Worm (Caenorhabditis elegans) whole organism, L2 larva: ENCODE measurements around the gene ccpp-6.

ENCODE experiments used
- F13H6.1 ChIP-seq: sonication (generic microtip); optimal IDR thresholded peaks from 2 replicates; lab custom pipeline; 2016; ENCODE audit warnings: missing genetic modification characterization, missing compliant biosample characterization
- R02D3.7 ChIP-seq: fragments of 150-350 bp; optimal IDR thresholded peaks from 2 replicates; lab custom pipeline; 2014; ENCODE audit warnings: missing biosample characterization, missing genetic modification characterization
- ZK546.5 ChIP-seq: sonication (generic microtip); optimal IDR thresholded peaks from 2 replicates; lab custom pipeline; 2017; ENCODE audit warnings: missing biosample characterization, missing genetic modification characterization
- aly-2 ChIP-seq: fragments of 150-350 bp; optimal IDR thresholded peaks from 2 replicates; lab custom pipeline; 2014; ENCODE audit warnings: missing biosample characterization, missing genetic modification characterization
- ama-1 ChIP-seq: fragments of 150-350 bp; optimal IDR thresholded peaks from 2 replicates; lab custom pipeline; 2018; ENCODE audit warnings: inconsistent platforms
- blmp-1 ChIP-seq: sonication (generic microtip); optimal IDR thresholded peaks from 2 replicates; lab custom pipeline; 2017; ENCODE audit warnings: missing genetic modification characterization, mild to moderate bottlenecking, missing compliant biosample characterization, antibody characterized with exemption, moderate library complexity; ENCODE audit not compliant: insufficient read depth
- ceh-16 ChIP-seq: fragments of 150-350 bp; optimal IDR thresholded peaks from 2 replicates; lab custom pipeline; 2014; ENCODE audit warnings: missing biosample characterization, missing genetic modification characterization
- ceh-82 ChIP-seq: fragments of 150-350 bp; optimal IDR thresholded peaks from 2 replicates; lab custom pipeline; 2014; ENCODE audit warnings: missing biosample characterization, missing genetic modification characterization
- crh-2 ChIP-seq: sonication (generic microtip); optimal IDR thresholded peaks from 2 replicates; lab custom pipeline; 2017; ENCODE audit warnings: missing biosample characterization, missing genetic modification characterization
- dmd-4 ChIP-seq: sonication (generic microtip); optimal IDR thresholded peaks from 2 replicates; lab custom pipeline; 2017; ENCODE audit warnings: missing biosample characterization, missing genetic modification characterization
- egl-27 ChIP-seq: sonication (generic microtip); optimal IDR thresholded peaks from 3 replicates; lab custom pipeline; 2017; ENCODE audit warnings: missing biosample characterization, missing genetic modification reagents, missing genetic modification characterization
- elt-1 ChIP-seq: fragments of 150-350 bp; optimal IDR thresholded peaks from 2 replicates; lab custom pipeline; 2014; ENCODE audit warnings: missing biosample characterization, missing genetic modification characterization
- fos-1 ChIP-seq: fragments of 150-350 bp; optimal IDR thresholded peaks from 2 replicates; lab custom pipeline; 2014; ENCODE audit warnings: missing biosample characterization, missing genetic modification characterization
- gmeb-1 ChIP-seq: fragments of 150-350 bp; optimal IDR thresholded peaks from 2 replicates; lab custom pipeline; 2014; ENCODE audit warnings: missing biosample characterization, missing genetic modification characterization
- lin-11 ChIP-seq: fragments of 150-350 bp; sonication (generic microtip); optimal IDR thresholded peaks from 2 replicates; lab custom pipeline; 2014; ENCODE audit warnings: missing biosample characterization, missing genetic modification characterization, inconsistent platforms, mixed read lengths
- lin-13 ChIP-seq: fragments of 150-350 bp; optimal IDR thresholded peaks from 2 replicates; lab custom pipeline; 2014; ENCODE audit warnings: missing biosample characterization, missing genetic modification reagents, missing genetic modification characterization
- lin-39 ChIP-seq: fragments of 150-350 bp; optimal IDR thresholded peaks from 2 replicates; lab custom pipeline; 2014; ENCODE audit warnings: missing biosample characterization, missing genetic modification reagents, missing genetic modification characterization
- lsy-2 ChIP-seq, 2 experiments: fragments of 150-350 bp in 1 of 2; sonication (generic microtip) in 1 of 2; optimal IDR thresholded peaks; 2 replicates each; lab custom pipeline; 2014 to 2017; ENCODE audit warnings: missing biosample characterization in 2 of 2, missing genetic modification characterization in 2 of 2
- nhr-10 ChIP-seq: sonication (generic microtip); optimal IDR thresholded peaks from 2 replicates; lab custom pipeline; 2017; ENCODE audit warnings: missing biosample characterization, missing genetic modification characterization
- nhr-11 ChIP-seq: fragments of 150-350 bp; optimal IDR thresholded peaks from 2 replicates; lab custom pipeline; 2014; ENCODE audit warnings: missing biosample characterization, missing genetic modification characterization
- nhr-12 ChIP-seq: fragments of 150-350 bp; optimal IDR thresholded peaks from 2 replicates; lab custom pipeline; 2014; ENCODE audit warnings: missing biosample characterization, missing genetic modification characterization
- nhr-129 ChIP-seq: fragments of 150-350 bp; optimal IDR thresholded peaks from 2 replicates; lab custom pipeline; 2014; ENCODE audit warnings: missing biosample characterization, missing genetic modification characterization
- nhr-21 ChIP-seq: fragments of 150-350 bp; optimal IDR thresholded peaks from 2 replicates; lab custom pipeline; 2014; ENCODE audit warnings: missing biosample characterization, missing genetic modification characterization
- nhr-23 ChIP-seq: fragments of 150-350 bp; optimal IDR thresholded peaks from 2 replicates; lab custom pipeline; 2014; ENCODE audit warnings: missing biosample characterization, missing genetic modification reagents, missing genetic modification characterization
- nhr-237 ChIP-seq: fragments of 150-350 bp; optimal IDR thresholded peaks from 2 replicates; lab custom pipeline; 2014; ENCODE audit warnings: missing biosample characterization, missing genetic modification characterization
- nhr-25 ChIP-seq: fragments of 150-350 bp; sonication (generic microtip); optimal IDR thresholded peaks from 3 replicates; lab custom pipeline; 2014; ENCODE audit warnings: missing biosample characterization, missing genetic modification characterization
- nhr-6 ChIP-seq: fragments of 150-350 bp; optimal IDR thresholded peaks from 2 replicates; lab custom pipeline; 2014; ENCODE audit warnings: missing biosample characterization, missing genetic modification characterization
- nhr-77 ChIP-seq: fragments of 150-350 bp; optimal IDR thresholded peaks from 2 replicates; lab custom pipeline; 2014; ENCODE audit warnings: missing biosample characterization, missing genetic modification characterization
- sem-4 ChIP-seq: fragments of 150-350 bp; optimal IDR thresholded peaks from 2 replicates; lab custom pipeline; 2014; ENCODE audit warnings: missing biosample characterization, missing genetic modification reagents, missing genetic modification characterization
- skn-1 ChIP-seq: sonication (generic microtip); optimal IDR thresholded peaks from 2 replicates; lab custom pipeline; 2017; ENCODE audit warnings: missing biosample characterization, missing genetic modification characterization
- sma-3 ChIP-seq: sonication (generic microtip); optimal IDR thresholded peaks from 2 replicates; lab custom pipeline; 2016; ENCODE audit warnings: missing genetic modification reagents, missing genetic modification characterization, missing compliant biosample characterization
- sma-9 ChIP-seq, 2 experiments: fragments of 150-350 bp in 1 of 2; sonication (generic microtip) in 1 of 2; optimal IDR thresholded peaks; 2 replicates each; lab custom pipeline; 2014 to 2016; ENCODE audit warnings: missing genetic modification characterization in 2 of 2, mild to moderate bottlenecking in 1 of 2, missing biosample characterization in 1 of 2, missing compliant biosample characterization in 1 of 2, missing genetic modification reagents in 1 of 2, moderate library complexity in 1 of 2
- snpc-4 ChIP-seq: fragments of 150-350 bp; optimal IDR thresholded peaks from 2 replicates; lab custom pipeline; 2014; ENCODE audit warnings: missing biosample characterization, missing genetic modification characterization
- unc-62 ChIP-seq: fragments of 150-350 bp; optimal IDR thresholded peaks from 2 replicates; lab custom pipeline; 2014; ENCODE audit warnings: missing biosample characterization, missing genetic modification reagents, missing genetic modification characterization
- ztf-11 ChIP-seq: sonication (generic microtip); optimal IDR thresholded peaks from 2 replicates; lab custom pipeline; 2017; ENCODE audit warnings: missing biosample characterization, missing genetic modification characterization

The ccpp-6 gene

DNA sequence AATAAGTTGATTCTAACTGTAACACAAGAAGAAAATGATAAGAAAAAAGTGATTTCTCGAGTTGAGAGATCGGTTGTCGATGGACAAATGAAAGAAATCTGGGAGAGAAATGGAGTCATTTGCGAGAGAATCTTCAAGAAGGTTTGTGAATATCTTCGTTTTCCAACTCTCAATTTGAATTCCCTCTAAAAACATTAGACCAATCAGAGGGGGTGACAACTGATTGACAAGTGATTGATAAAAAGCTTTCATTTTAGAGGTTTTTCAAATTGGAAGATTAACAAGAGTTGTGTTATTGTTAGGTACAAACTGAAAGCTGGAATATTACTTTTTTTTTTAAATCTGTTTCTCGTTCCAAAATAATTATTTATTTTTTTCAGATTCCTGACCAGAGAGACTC, 30.8 kb upstream of the ccpp-6 start:
- TF ChIP-seq elt-1 = no peak
- TF ChIP-seq lin-39 (tag; lab: Kevin White, UChicago) = no peak
- TF ChIP-seq blmp-1 (tag; lab: Kevin White, UChicago) = no peak
- no peak for TF ChIP-seq dmd-4 (tag; lab: Kevin White, UChicago)
- TF ChIP-seq nhr-10 (tag; lab: Kevin White, UChicago) = no peak
- no peak for TF ChIP-seq nhr-12 (tag; lab: Kevin White, UChicago)
- no peak for TF ChIP-seq nhr-129 (tag; lab: Kevin White, UChicago)
- TF ChIP-seq R02D3.7 (tag; lab: Kevin White, UChicago) = no peak
- no peak for TF ChIP-seq unc-62 (GFP tag; lab: Kevin White, UChicago)
- TF ChIP-seq nhr-77 (tag; lab: Kevin White, UChicago) = no peak
- no peak for TF ChIP-seq lin-13 (GFP tag; lab: Kevin White, UChicago)
- TF ChIP-seq ceh-16 = no peak
- no peak for TF ChIP-seq gmeb-1 (tag; lab: Kevin White, UChicago)
- no peak for TF ChIP-seq ceh-82 (tag; lab: Kevin White, UChicago)
- no peak for TF ChIP-seq crh-2
- TF ChIP-seq lsy-2 (tag; optimal IDR thresholded peaks at IDR 0.05; lab: Kevin White, UChicago) = no peak
- no peak for TF ChIP-seq snpc-4
- TF ChIP-seq lin-11 (tag; lab: Kevin White, UChicago) = no peak
- no peak for TF ChIP-seq ztf-11 (tag; lab: Kevin White, UChicago)
- no peak for TF ChIP-seq nhr-21 (tag; lab: Kevin White, UChicago)
- TF ChIP-seq, all 48 proteins: peak for 0

DNA sequence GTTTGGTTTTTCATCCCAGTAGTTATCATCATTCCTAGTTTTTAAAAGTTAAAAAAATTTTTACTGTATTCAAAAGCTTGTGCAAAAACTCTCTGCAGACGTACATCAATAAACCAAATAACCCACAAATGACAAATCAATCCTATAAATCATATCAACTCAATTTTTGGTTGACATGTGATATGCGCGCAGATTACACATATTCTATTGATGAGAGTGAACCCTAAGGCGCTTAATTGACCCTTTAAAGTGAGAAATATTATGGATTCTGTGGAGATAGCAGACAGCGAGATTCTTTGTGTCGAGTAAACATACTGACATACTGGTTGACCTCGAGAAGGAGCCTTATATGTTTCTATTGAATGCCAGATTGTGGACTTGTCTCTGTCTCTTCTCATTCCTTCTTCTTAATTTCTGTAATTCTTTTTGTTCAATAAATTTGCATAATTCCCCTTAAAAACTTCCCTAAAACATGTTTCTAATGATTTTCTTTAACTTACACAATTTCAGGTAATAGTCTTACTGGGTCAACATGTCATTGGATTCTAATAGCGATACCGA, 29.2 kb upstream of the ccpp-6 start, which contains the start of gene EEED8.2:
Gene EEED8.2 (plus strand): TSS at position 511 of the 561 bp plus-strand sequence.
- TF ChIP-seq lin-39 (tag; lab: Kevin White, UChicago) (no peak), dmd-4 (tag; lab: Kevin White, UChicago) (no peak), ceh-82 (tag; lab: Kevin White, UChicago) (no peak), blmp-1 (tag; lab: Kevin White, UChicago) (no peak), fos-1 (tag; lab: Kevin White, UChicago) (no peak), nhr-25 (tag; lab: Kevin White, UChicago) (no peak), nhr-237 (tag; lab: Kevin White, UChicago) (no peak), aly-2 (tag; lab: Kevin White, UChicago) (no peak), elt-1 (no peak), F13H6.1 (no peak), egl-27 (tag; lab: Kevin White, UChicago) (no peak), nhr-11 (tag; lab: Kevin White, UChicago) (no peak), sem-4 (tag; lab: Kevin White, UChicago) (no peak)

DNA sequence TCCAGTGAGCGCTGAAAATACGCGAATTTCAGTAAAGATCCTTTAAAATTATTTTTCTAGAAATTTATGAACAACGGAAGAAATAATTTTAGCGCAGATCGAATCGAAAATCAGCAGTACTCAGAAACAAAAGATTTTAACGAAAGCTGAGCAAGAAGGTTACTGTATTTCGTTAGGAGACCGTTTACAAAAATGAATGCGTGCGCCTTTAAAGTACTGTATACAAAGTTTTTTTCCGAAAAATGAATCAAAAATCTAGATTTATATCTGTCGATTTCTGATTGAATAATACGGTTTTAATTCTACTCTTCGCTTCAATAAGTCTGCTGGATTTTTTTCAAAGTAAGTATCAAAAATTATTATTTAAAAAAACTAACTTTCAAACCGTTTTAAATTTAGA, 26.9 kb upstream of the ccpp-6 start, which contains the start of the genes EEED8.14 and EEED8.3:
Gene EEED8.14 (minus strand): TSS at position 13 of the 400 bp plus-strand sequence.
Gene EEED8.3 (plus strand): TSS at position 237 of the 400 bp plus-strand sequence.
- no peak for TF ChIP-seq elt-1
- TF ChIP-seq skn-1 (tag; lab: Kevin White, UChicago) = no peak
- no peak for TF ChIP-seq nhr-10 (tag; lab: Kevin White, UChicago)
- TF ChIP-seq nhr-25 (tag; lab: Kevin White, UChicago) = no peak
- no peak for TF ChIP-seq ZK546.5 (tag; lab: Kevin White, UChicago)
- TF ChIP-seq sem-4 (tag; lab: Kevin White, UChicago) = no peak

DNA sequence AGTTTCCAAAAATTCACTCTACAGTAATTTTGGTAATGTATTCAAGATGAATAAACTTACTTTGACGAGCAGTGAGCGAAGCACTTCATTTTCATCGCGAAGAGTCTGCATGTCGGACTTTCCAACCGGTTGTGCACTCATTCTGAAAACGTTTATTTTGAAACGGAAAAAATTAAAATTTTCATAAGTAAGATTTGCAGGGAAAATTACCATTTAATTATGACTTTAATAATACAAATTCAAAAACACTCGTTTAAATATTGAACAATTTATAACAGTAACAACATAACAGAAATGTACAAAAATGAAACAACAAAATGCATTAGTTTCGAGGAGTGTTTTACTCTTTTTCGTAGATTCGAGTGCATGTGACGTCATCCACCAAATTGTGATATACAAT, 25.4 kb upstream of the ccpp-6 start, which contains the start of the genes EEED8.13 and EEED8.18:
Gene EEED8.13 (minus strand): TSS at position 101 of the 400 bp plus-strand sequence.
Gene EEED8.18 (minus strand): TSS at position 144 of the 400 bp plus-strand sequence.
- TF ChIP-seq nhr-6 (tag; lab: Kevin White, UChicago) (no peak), nhr-23 (tag; lab: Kevin White, UChicago) (no peak), unc-62 (GFP tag; lab: Kevin White, UChicago) (no peak), blmp-1 (tag; lab: Kevin White, UChicago) (no peak), sma-3 (GFP tag; lab: Kevin White, UChicago) (no peak), nhr-77 (tag; lab: Kevin White, UChicago) (no peak), sma-9 (GFP tag; optimal IDR thresholded peaks at IDR 0.05; lab: Kevin White, UChicago) (no peak), sma-9 (tag; optimal IDR thresholded peaks at IDR 0.05; lab: Kevin White, UChicago) (no peak), nhr-237 (tag; lab: Kevin White, UChicago) (no peak), dmd-4 (tag; lab: Kevin White, UChicago) (no peak), fos-1 (tag; lab: Kevin White, UChicago) (no peak), ama-1 (lab: Kevin White, UChicago) (no peak), ceh-82 (tag; lab: Kevin White, UChicago) (no peak), lin-39 (tag; lab: Kevin White, UChicago) (no peak), aly-2 (tag; lab: Kevin White, UChicago) (no peak), sem-4 (tag; lab: Kevin White, UChicago) (no peak), ztf-11 (tag; lab: Kevin White, UChicago) (no peak)
